Fruit fly (Drosophila melanogaster): ENCODE data around the gene TwdlF.

The TwdlF gene

DNA sequence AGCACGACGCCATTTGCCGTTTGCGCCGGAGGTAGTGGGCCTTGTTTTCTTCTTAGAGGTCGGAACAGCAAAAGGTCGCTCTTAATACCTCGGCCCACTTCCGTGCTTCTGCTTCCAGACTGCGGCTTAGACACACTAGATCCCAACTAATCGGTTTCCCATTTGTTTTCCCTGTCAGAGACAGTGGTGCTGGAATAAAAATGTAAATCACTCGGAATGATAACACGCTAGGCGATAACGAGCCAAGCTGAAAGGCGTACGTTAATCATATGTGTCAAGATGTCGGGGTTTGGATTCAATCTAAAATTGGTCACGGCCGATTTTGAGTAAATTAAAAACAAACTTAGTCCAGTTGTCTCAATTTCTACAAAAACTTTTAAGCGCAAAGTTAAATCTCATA, 47.9 kb downstream of the TwdlF start, which contains the start of gene Nepl11:
Gene Nepl11, minus strand, starts transcription at position 152 of the 400 bp plus-strand sequence.
- TF ChIP-seq OdsH (GFP tag; optimal IDR thresholded peaks at IDR 0.05) (no peak), CG32264 (GFP tag; optimal IDR thresholded peaks at IDR 0.05) (no peak), N (GFP tag; optimal IDR thresholded peaks at IDR 0.05) (no peak)
